Worm (Caenorhabditis elegans) whole organism, L4/young adult: ENCODE data around the gene mspn-1.

ENCODE experiments used
- W03F9.2 ChIP-seq: fragments of 150-350 bp; optimal IDR thresholded peaks from 2 replicates; lab custom pipeline; 2014; ENCODE audit warnings: missing biosample characterization, missing genetic modification characterization
- him-1 ChIP-seq: sonication (generic microtip); optimal IDR thresholded peaks from 2 replicates; lab custom pipeline; 2016; ENCODE audit warnings: missing genotype, missing genetic modification reagents, missing genetic modification characterization, missing compliant biosample characterization

- no peak for TF ChIP-seq him-1 (tag; lab: Kevin White, UChicago)
- TF ChIP-seq W03F9.2 (tag; lab: Kevin White, UChicago), result no peak
Observed at ce11 chrIV:10148938-10149337, 28.8 kb upstream of the mspn-1 start, which contains the start of gene pigs-1.
